Worm (Caenorhabditis elegans) whole organism, late embryonic: Measurements from ENCODE around the gene F44E5.5.

Source experiments
- F13H6.1 ChIP-seq: sonication (generic microtip); optimal IDR thresholded peaks from 2 replicates; lab custom pipeline; 2016; ENCODE audit warnings: missing genetic modification characterization, missing compliant biosample characterization
- ceh-18 ChIP-seq: sonication (generic microtip); optimal IDR thresholded peaks from 2 replicates; lab custom pipeline; 2016; ENCODE audit warnings: missing genetic modification characterization, missing compliant biosample characterization
- dmd-4 ChIP-seq: sonication (generic microtip); optimal IDR thresholded peaks from 2 replicates; lab custom pipeline; 2016; ENCODE audit warnings: borderline replicate concordance, missing genetic modification characterization, missing compliant biosample characterization
- lin-11 ChIP-seq: fragments of 200-800 bp; sonication (Bioruptor generic); optimal IDR thresholded peaks from 2 replicates; lab custom pipeline; 2018; ENCODE audit warnings: mild to moderate bottlenecking, missing genetic modification characterization, missing compliant biosample characterization
- pag-3 ChIP-seq: sonication (generic microtip); optimal IDR thresholded peaks from 2 replicates; lab custom pipeline; 2016; ENCODE audit warnings: missing compliant biosample characterization, missing genetic modification characterization, borderline replicate concordance
- pax-1 ChIP-seq: fragments of 150-350 bp; optimal IDR thresholded peaks from 2 replicates; lab custom pipeline; 2014; ENCODE audit warnings: missing biosample characterization, missing genetic modification characterization
- pqm-1 ChIP-seq: sonication (generic microtip); optimal IDR thresholded peaks from 2 replicates; lab custom pipeline; 2016; ENCODE audit warnings: missing genetic modification characterization, missing compliant biosample characterization
- tbx-7 ChIP-seq: sonication (generic microtip); optimal IDR thresholded peaks from 2 replicates; lab custom pipeline; 2016; ENCODE audit warnings: missing genotype, missing genetic modification characterization, missing compliant biosample characterization

DNA sequence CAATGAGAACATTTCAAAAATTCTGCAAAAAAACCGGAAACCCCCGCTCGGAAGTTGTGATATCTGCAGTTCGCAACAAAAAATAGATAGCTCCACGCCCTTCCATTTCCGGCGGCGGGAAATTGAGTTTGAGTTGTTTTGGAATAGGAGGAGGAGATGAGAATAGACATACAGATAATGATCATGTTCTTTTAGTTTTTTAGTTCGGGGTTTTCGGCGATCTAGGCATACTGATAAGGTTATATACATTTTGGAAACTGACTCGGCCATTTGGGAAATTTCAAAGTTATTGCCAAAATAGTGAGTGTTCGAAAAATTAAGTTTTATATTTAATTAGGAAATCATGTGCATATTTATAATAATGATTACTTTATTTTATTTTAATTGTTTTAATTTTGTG is 25.6 kb upstream of the F44E5.5 start:
- TF ChIP-seq ceh-18 (tag; lab: Kevin White, UChicago) (no peak), F13H6.1 (tag; lab: Kevin White, UChicago) (no peak), pax-1 (tag; lab: Kevin White, UChicago) (no peak), lin-11 (tag; lab: Kevin White, UChicago) (no peak), pqm-1 (tag; lab: Kevin White, UChicago) (no peak), pag-3 (tag; lab: Kevin White, UChicago) (no peak), dmd-4 (tag; lab: Kevin White, UChicago) (no peak), tbx-7 (tag; lab: Kevin White, UChicago) (no peak)
